Worm (Caenorhabditis elegans): Measurements from ENCODE around the gene T07F10.3.

DNA sequence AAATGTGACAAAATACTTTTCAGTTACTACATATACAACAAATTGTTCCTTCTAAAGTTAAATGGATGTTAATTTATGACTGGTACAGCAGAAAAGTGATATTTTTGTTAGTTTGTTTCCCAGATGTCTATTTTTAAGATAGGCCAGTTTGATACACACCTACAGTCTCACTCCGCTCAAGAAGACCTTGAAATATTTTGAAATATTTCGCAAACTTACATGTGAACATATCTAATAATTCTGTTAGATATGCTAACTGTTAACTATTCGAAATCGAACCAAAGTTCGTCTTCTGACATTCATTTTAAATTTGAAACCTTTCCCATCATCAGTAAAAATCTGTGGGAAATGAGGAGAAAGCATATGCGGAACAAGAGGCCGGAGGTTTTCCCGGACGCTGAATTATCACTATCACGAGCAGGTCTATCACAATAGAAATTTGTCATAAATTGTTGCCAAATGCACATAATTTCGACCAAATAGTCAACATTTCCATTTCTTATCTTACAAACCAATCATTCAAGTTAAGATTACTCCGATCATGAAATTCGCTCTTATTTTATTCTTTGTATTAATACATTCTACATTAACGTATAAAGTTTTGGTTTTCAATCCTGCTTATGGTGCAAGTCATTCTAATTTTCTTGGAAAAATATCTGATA, 49.9 kb downstream of the T07F10.3 start, which contains the start of the genes ZC443.4 and ugt-18:
- TF ChIP-seq klf-2 (GFP tag; conservative IDR thresholded peaks at IDR 0.05) (no peak), ref-1 (GFP tag; conservative IDR thresholded peaks at IDR 0.05) (no peak)
